Worm (Caenorhabditis elegans) whole organism, L2 larva: ENCODE measurements around the gene rpac-40.

Source experiments
- ama-1 ChIP-seq: fragments of 150-350 bp; optimal IDR thresholded peaks from 2 replicates; lab custom pipeline; 2018; ENCODE audit warnings: inconsistent platforms
- ceh-82 ChIP-seq: fragments of 150-350 bp; optimal IDR thresholded peaks from 2 replicates; lab custom pipeline; 2014; ENCODE audit warnings: missing biosample characterization, missing genetic modification characterization
- elt-3 ChIP-seq: sonication (generic microtip); optimal IDR thresholded peaks from 2 replicates; lab custom pipeline; 2017; ENCODE audit warnings: missing biosample characterization, missing genetic modification characterization
- mab-5 ChIP-seq: fragments of 150-350 bp; optimal IDR thresholded peaks from 2 replicates; lab custom pipeline; 2014; ENCODE audit warnings: missing biosample characterization, missing genetic modification characterization
- mbf-1 ChIP-seq: sonication (generic microtip); optimal IDR thresholded peaks from 2 replicates; lab custom pipeline; 2017; ENCODE audit warnings: missing biosample characterization, missing genetic modification characterization
- nhr-77 ChIP-seq: fragments of 150-350 bp; optimal IDR thresholded peaks from 2 replicates; lab custom pipeline; 2014; ENCODE audit warnings: missing biosample characterization, missing genetic modification characterization

ce11 chrV:4175624-4176023 lies 23.7 kb upstream of the rpac-40 start, which contains the start of the genes coh-4 and pid-5:
- TF ChIP-seq nhr-77 (tag; lab: Kevin White, UChicago) (no peak), mbf-1 (tag; lab: Kevin White, UChicago) (no peak), ceh-82 (no peak), mab-5 (tag; lab: Kevin White, UChicago) (no peak), elt-3 (tag; lab: Kevin White, UChicago) (no peak), ama-1 (lab: Kevin White, UChicago) (no peak)
